Worm (Caenorhabditis elegans) whole organism, early embryonic: Measurements from ENCODE around the gene JC8.16.

ENCODE experiments used
- F13C5.2 ChIP-seq: sonication (generic microtip); optimal IDR thresholded peaks from 2 replicates; lab custom pipeline; 2017; ENCODE audit warnings: mild to moderate bottlenecking, missing genetic modification characterization, inconsistent platforms, missing compliant biosample characterization
- aly-1 ChIP-seq: sonication (generic microtip); optimal IDR thresholded peaks from 2 replicates; lab custom pipeline; 2016; ENCODE audit warnings: missing genetic modification characterization, missing compliant biosample characterization
- ama-1 ChIP-seq: fragments of 150-350 bp; optimal IDR thresholded peaks from 2 replicates; lab custom pipeline; 2014
- ets-7 ChIP-seq: sonication (generic microtip); optimal IDR thresholded peaks from 2 replicates; lab custom pipeline; 2016; ENCODE audit warnings: missing genotype, missing genetic modification characterization, missing compliant biosample characterization
- flt-1 ChIP-seq: fragments of 200-800 bp; sonication (Bioruptor generic); IDR thresholded peaks from 2 replicates; pipeline ENCODE4 v1.3.6; 2022; ENCODE audit warnings: missing genetic modification characterization, missing compliant biosample characterization
- hnd-1 ChIP-seq: sonication (generic microtip); optimal IDR thresholded peaks from 2 replicates; lab custom pipeline; 2016; ENCODE audit warnings: missing genetic modification characterization, missing compliant biosample characterization
- pes-1 ChIP-seq: fragments of 200-800 bp; sonication (Bioruptor generic); IDR thresholded peaks from 2 replicates; pipeline ENCODE4 v1.3.6; 2022; ENCODE audit warnings: missing genetic modification reagents, missing genetic modification characterization, missing compliant biosample characterization
- scrt-1 ChIP-seq: fragments of 200-800 bp; sonication (Bioruptor generic); IDR thresholded peaks from 2 replicates; pipeline ENCODE4 v1.3.6; 2022; ENCODE audit warnings: missing genetic modification characterization, missing compliant biosample characterization
- sea-1 ChIP-seq: fragments of 200-800 bp; sonication (Bioruptor generic); conservative IDR thresholded peaks from 2 replicates; pipeline ENCODE4 v1.3.6; 2022; ENCODE audit warnings: missing genetic modification characterization, missing compliant biosample characterization
- tbx-11 ChIP-seq: fragments of 200-800 bp; sonication (Bioruptor generic); IDR thresholded peaks from 2 replicates; pipeline ENCODE4 v1.3.6; 2022; ENCODE audit warnings: missing genetic modification characterization, missing compliant biosample characterization
- tra-4 ChIP-seq: sonication (generic microtip); optimal IDR thresholded peaks from 2 replicates; lab custom pipeline; 2017; ENCODE audit warnings: missing genetic modification characterization, missing compliant biosample characterization

DNA sequence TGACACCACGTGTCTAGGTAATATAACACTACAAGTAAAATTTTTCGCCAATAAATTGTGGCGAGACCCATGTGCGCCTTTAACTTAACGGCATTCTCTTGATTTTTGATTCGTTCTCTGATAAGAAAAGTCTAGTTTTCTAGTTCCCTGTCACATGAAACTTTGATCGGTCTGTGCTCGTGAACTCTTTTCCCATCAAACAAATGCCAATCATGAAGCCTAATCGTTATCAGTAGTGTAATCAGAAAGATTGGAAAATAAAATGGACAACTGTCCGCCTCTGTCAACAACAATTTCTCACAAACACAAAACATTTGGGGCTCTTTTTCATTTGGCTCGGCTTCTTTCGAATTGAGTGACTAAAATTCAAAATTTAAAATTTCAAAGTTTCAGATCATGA, 5.1 kb upstream of the JC8.16 start, which contains the start of gene ttr-45:
- TF ChIP-seq ets-7 (tag; lab: Kevin White, UChicago) = no peak
- TF ChIP-seq ama-1 (lab: Kevin White, UChicago) = no peak
- TF ChIP-seq pes-1 (GFP tag; lab: Robert Waterston, UW) = no peak
- TF ChIP-seq tra-4 (tag; lab: Kevin White, UChicago) = no peak
- no peak for TF ChIP-seq sea-1 (GFP tag; lab: Robert Waterston, UW)
- no peak for TF ChIP-seq hnd-1 (tag; lab: Kevin White, UChicago)
- no peak for TF ChIP-seq scrt-1 (GFP tag; lab: Robert Waterston, UW)
- TF ChIP-seq aly-1 = no peak
- TF ChIP-seq tbx-11 (GFP tag; lab: Robert Waterston, UW) = no peak
- no peak for TF ChIP-seq F13C5.2 (tag; lab: Kevin White, UChicago)
- TF ChIP-seq flt-1 (GFP tag; lab: Robert Waterston, UW) = no peak
